Worm (Caenorhabditis elegans) whole organism, L4 larva: ENCODE measurements around the gene C08F11.17.

Source experiments
- ZK546.5 ChIP-seq, 2 experiments: sonication (generic microtip); optimal IDR thresholded peaks; 2 replicates each; lab custom pipeline; 2017; ENCODE audit warnings: missing biosample characterization in 2 of 2, missing genetic modification characterization in 2 of 2
- ceh-20 ChIP-seq: fragments of 200-800 bp; sonication (Bioruptor generic); IDR thresholded peaks from 2 replicates; pipeline ENCODE4 v1.3.6; 2022; ENCODE audit warnings: missing genetic modification reagents, missing genetic modification characterization, missing compliant biosample characterization
- fos-1 ChIP-seq: fragments of 150-350 bp; optimal IDR thresholded peaks from 2 replicates; lab custom pipeline; 2014; ENCODE audit warnings: missing biosample characterization, missing genetic modification characterization
- lin-29 ChIP-seq: fragments of 200-800 bp; sonication (Bioruptor generic); IDR thresholded peaks from 2 replicates; pipeline ENCODE4 v1.3.6; 2022; ENCODE audit warnings: missing genetic modification reagents, missing genetic modification characterization, missing compliant biosample characterization
- nhr-237 ChIP-seq: sonication (generic microtip); optimal IDR thresholded peaks from 2 replicates; lab custom pipeline; 2017; ENCODE audit warnings: missing biosample characterization, missing genetic modification characterization
- unc-62 ChIP-seq, 3 experiments: fragments of 150-350 bp in 1 of 3; sonication (generic microtip); optimal IDR thresholded peaks in 2 of 3; peaks in 1 of 3; 1 replicate in 1 of 3; 2 replicates in 2 of 3; lab custom pipeline; 2014 to 2017; ENCODE audit warnings: missing biosample characterization in 3 of 3, missing genetic modification characterization in 3 of 3, missing genetic modification reagents in 3 of 3, missing genotype in 1 of 3
- ztf-11 ChIP-seq: fragments of 150-350 bp; optimal IDR thresholded peaks from 2 replicates; lab custom pipeline; 2014; ENCODE audit warnings: missing biosample characterization, missing genetic modification characterization

ce11 chrIV:13678649-13679048 is 28.5 kb upstream of the C08F11.17 start, which contains the start of gene srlf-26:
- TF ChIP-seq ZK546.5 (tag; optimal IDR thresholded peaks at IDR 0.05; lab: Kevin White, UChicago) (no peak), nhr-237 (no peak), ztf-11 (tag; lab: Kevin White, UChicago) (no peak), fos-1 (tag; lab: Kevin White, UChicago) (no peak), ceh-20 (GFP tag; lab: Robert Waterston, UW) (no peak), unc-62 (GFP tag; optimal IDR thresholded peaks at IDR 0.05 in 1 of 2; lab: Kevin White, UChicago) (peak in 1 of 2 experiments; percentile 23), unc-62 (tag; optimal IDR thresholded peaks at IDR 0.05; lab: Kevin White, UChicago) (no peak), lin-29 (no peak)
